Worm (Caenorhabditis elegans) whole organism, early embryonic: ENCODE data around the gene F46B6.2.

Experiments used
- aly-1 ChIP-seq: sonication (generic microtip); optimal IDR thresholded peaks from 2 replicates; lab custom pipeline; 2016; ENCODE audit warnings: missing genetic modification characterization, missing compliant biosample characterization
- ama-1 ChIP-seq: fragments of 150-350 bp; optimal IDR thresholded peaks from 2 replicates; lab custom pipeline; 2014
- flt-1 ChIP-seq: fragments of 200-800 bp; sonication (Bioruptor generic); IDR thresholded peaks from 2 replicates; pipeline ENCODE4 v1.3.6; 2022; ENCODE audit warnings: missing genetic modification characterization, missing compliant biosample characterization
- hmbx-1 ChIP-seq: sonication (generic microtip); optimal IDR thresholded peaks from 2 replicates; lab custom pipeline; 2016; ENCODE audit warnings: mild to moderate bottlenecking, missing genetic modification characterization, missing compliant biosample characterization

ce11 chrV:9811154-9811553 lies 39.1 kb downstream of the F46B6.2 start, which contains the start of gene sru-29:
- TF ChIP-seq flt-1 (GFP tag; lab: Robert Waterston, UW) = no peak
- TF ChIP-seq aly-1 (tag; lab: Kevin White, UChicago) = no peak
- TF ChIP-seq ama-1 (lab: Kevin White, UChicago) = no peak
- TF ChIP-seq hmbx-1 (tag; lab: Kevin White, UChicago) = no peak
